Fruit fly (Drosophila melanogaster) whole organism, embryonic: ENCODE measurements around the gene ppk17.

Source experiments
- CG12155 ChIP-seq: fragments of 200-800 bp; sonication (Bioruptor generic); optimal IDR thresholded peaks from 3 replicates; lab custom pipeline; 2016; ENCODE audit warnings: missing biosample characterization, missing genetic modification characterization
- CG17328 ChIP-seq: fragments of 200-800 bp; sonication (Bioruptor generic); IDR thresholded peaks from 2 replicates; pipeline ENCODE4 v1.3.6; 2022; ENCODE audit warnings: missing biosample characterization, missing genetic modification characterization
- CG18619 ChIP-seq: fragments of 200-800 bp; sonication (Bioruptor generic); optimal IDR thresholded peaks from 3 replicates; lab custom pipeline; 2017; ENCODE audit warnings: missing biosample characterization, mild to moderate bottlenecking, missing genetic modification characterization
- CG8290 ChIP-seq, 3 experiments: fragments of 200-800 bp; sonication (Bioruptor generic); optimal IDR thresholded peaks; 2 replicates each; lab custom pipeline; 2016 to 2019; ENCODE audit warnings: missing biosample characterization in 3 of 3, missing genetic modification characterization in 3 of 3, mild to moderate bottlenecking in 2 of 3, moderate library complexity in 1 of 3
- CG8359 ChIP-seq: fragments of 200-800 bp; sonication (Bioruptor generic); optimal IDR thresholded peaks from 2 replicates; lab custom pipeline; 2017; ENCODE audit warnings: missing biosample characterization, mild to moderate bottlenecking, missing genetic modification characterization, borderline replicate concordance
- Optix ChIP-seq: fragments of 200-800 bp; sonication (Bioruptor generic); IDR thresholded peaks from 3 replicates; pipeline ENCODE4 v1.3.6; 2022; ENCODE audit warnings: missing biosample characterization, missing genetic modification characterization
- ac ChIP-seq: fragments of 200-800 bp; sonication (Bioruptor generic); optimal IDR thresholded peaks from 3 replicates; lab custom pipeline; 2017; ENCODE audit warnings: missing biosample characterization, mild to moderate bottlenecking, missing genetic modification characterization
- caup ChIP-seq: fragments of 200-800 bp; sonication (Bioruptor generic); optimal IDR thresholded peaks from 3 replicates; lab custom pipeline; 2017; ENCODE audit warnings: missing biosample characterization, mild to moderate bottlenecking, missing genetic modification characterization, moderate library complexity; ENCODE audit not compliant: severe bottlenecking

DNA sequence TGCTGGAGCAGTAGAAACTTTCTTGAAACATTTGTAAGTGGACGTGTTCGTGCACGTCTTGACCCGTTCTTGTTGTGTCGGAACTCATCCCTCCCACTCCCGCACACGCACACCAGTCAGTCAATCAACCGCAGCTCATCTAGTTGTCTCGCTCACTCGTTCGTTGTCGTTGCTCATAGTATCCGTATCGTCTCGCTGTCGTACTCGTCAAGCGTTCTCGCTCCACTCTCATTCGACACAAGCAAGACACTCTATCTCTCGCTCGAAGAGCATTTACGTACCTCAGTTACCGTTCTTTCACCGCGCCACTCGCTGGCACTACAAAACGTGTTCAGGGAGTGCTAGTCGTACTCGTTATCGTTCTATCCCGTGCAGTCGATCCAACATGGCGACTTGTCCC, 27.2 kb upstream of the ppk17 start:
- TF ChIP-seq CG8359 (GFP tag; lab: Kevin White, UChicago) (no peak), CG8290 (GFP tag; optimal IDR thresholded peaks at IDR 0.05; lab: Kevin White, UChicago) (peak; percentile 85), CG8290 (tag; optimal IDR thresholded peaks at IDR 0.05; lab: Kevin White, UChicago) (peak in 1 of 2 experiments; percentile 38), CG12155 (peak; percentile 90), caup (GFP tag; lab: Kevin White, UChicago) (no peak), CG17328 (GFP tag; lab: Robert Waterston, UW) (no peak), Optix (GFP tag; lab: Robert Waterston, UW) (no peak), ac (GFP tag; lab: Kevin White, UChicago) (no peak), CG18619 (GFP tag; lab: Kevin White, UChicago) (no peak)
